Worm (Caenorhabditis elegans): Measurements from ENCODE around the gene Y54G2A.32.

ce11 chrIV:2823446-2823845, 19.7 kb downstream of the Y54G2A.32 start, which contains the start of gene clec-80:
- no peak for TF ChIP-seq dpl-1 (GFP tag; optimal IDR thresholded peaks at IDR 0.05)
- no peak for TF ChIP-seq lir-3 (tag; optimal IDR thresholded peaks at IDR 0.05)
- TF ChIP-seq spr-3 (GFP tag; optimal IDR thresholded peaks at IDR 0.05), result no peak
